Fruit fly (Drosophila melanogaster) whole organism, pupa: ENCODE results near the gene Hmbs.

Source experiments
- CG12605 ChIP-seq: fragments of 200-800 bp; sonication (Bioruptor generic); IDR thresholded peaks from 2 replicates; pipeline ENCODE4 v1.3.6; 2022; ENCODE audit warnings: missing biosample characterization, missing genetic modification characterization
- CG17806 ChIP-seq: fragments of 200-800 bp; sonication (Bioruptor generic); optimal IDR thresholded peaks from 2 replicates; lab custom pipeline; 2018; ENCODE audit warnings: missing biosample characterization, mild to moderate bottlenecking, missing genetic modification characterization, moderate library complexity
- Pif1A ChIP-seq: fragments of 200-800 bp; sonication (Bioruptor generic); optimal IDR thresholded peaks from 3 replicates; lab custom pipeline; 2016; ENCODE audit warnings: missing biosample characterization, missing genetic modification characterization

dm6 chr3L:1331542-1331941 lies 3.1 kb upstream of the Hmbs start, which contains the start of gene msd1:
- TF ChIP-seq CG17806 (tag; lab: Kevin White, UChicago) (no peak), Pif1A (GFP tag; lab: Kevin White, UChicago) (no peak), CG12605 (GFP tag; lab: Robert Waterston, UW) (no peak)
